Fruit fly (Drosophila melanogaster): ENCODE data around the gene CG5653.

- TF ChIP-seq CG9705 (GFP tag; optimal IDR thresholded peaks at IDR 0.05): no peak
- TF ChIP-seq Myc (optimal IDR thresholded peaks at IDR 0.05): no peak
- no peak for TF ChIP-seq CG32264 (GFP tag; optimal IDR thresholded peaks at IDR 0.05)
- TF ChIP-seq psq (GFP tag; optimal IDR thresholded peaks at IDR 0.05): no peak
- no peak for TF ChIP-seq lola (GFP tag; optimal IDR thresholded peaks at IDR 0.05)
- TF ChIP-seq fru (GFP tag; optimal IDR thresholded peaks at IDR 0.05): no peak
- peak; percentile 26 for TF ChIP-seq br (GFP tag; optimal IDR thresholded peaks at IDR 0.05)
Measured at dm6 chr3L:8985132-8985847, 19.1 kb upstream of the CG5653 start.

All from whole organism, wandering third instar larva.